Fruit fly (Drosophila melanogaster): ENCODE measurements around the gene Ptpa.

Ptpa gene

dm6 chr2L:3372483-3372929 is 4.3 kb upstream of the Ptpa start (continued):
- TF ChIP-seq maf-S (GFP tag; optimal IDR thresholded peaks at IDR 0.05) (no peak), tgo (GFP tag; IDR thresholded peaks at IDR 0.05) (no peak), CG1233 (GFP tag; optimal IDR thresholded peaks at IDR 0.05) (no peak), CG13894 (tag; optimal IDR thresholded peaks at IDR 0.05) (no peak), Antp (GFP tag; optimal IDR thresholded peaks at IDR 0.05) (peak; percentile 7), CG16815 (GFP tag; optimal IDR thresholded peaks at IDR 0.05) (no peak), CG2678 (tag; optimal IDR thresholded peaks at IDR 0.05) (peak; percentile 16), dysf (GFP tag; IDR thresholded peaks at IDR 0.05) (no peak), Max (GFP tag; optimal IDR thresholded peaks at IDR 0.05) (no peak), CG6175 (GFP tag; IDR thresholded peaks at IDR 0.05) (no peak), CG12769 (tag; optimal IDR thresholded peaks at IDR 0.05) (no peak), CG7928 (GFP tag; optimal IDR thresholded peaks at IDR 0.05) (no peak), slou (GFP tag; optimal IDR thresholded peaks at IDR 0.05) (no peak), lilli (GFP tag; optimal IDR thresholded peaks at IDR 0.05) (no peak), MTF-1 (GFP tag; optimal IDR thresholded peaks at IDR 0.05; ENCODE audit: borderline replicate concordance) (no peak), CG10274 (GFP tag; optimal IDR thresholded peaks at IDR 0.05) (no peak), Dip3 (GFP tag; optimal IDR thresholded peaks at IDR 0.05) (no peak), salm (tag; optimal IDR thresholded peaks at IDR 0.05) (no peak), CG8359 (GFP tag; optimal IDR thresholded peaks at IDR 0.05; ENCODE audit: borderline replicate concordance) (no peak), CG18262 (tag; optimal IDR thresholded peaks at IDR 0.05) (no peak), Aef1 (GFP tag; IDR thresholded peaks at IDR 0.05) (no peak), Dfd (GFP tag; optimal IDR thresholded peaks at IDR 0.05) (no peak), Nf-YA (GFP tag; IDR thresholded peaks at IDR 0.05) (no peak), Sox100B (GFP tag; optimal IDR thresholded peaks at IDR 0.05) (no peak), disco-r (GFP tag; optimal IDR thresholded peaks at IDR 0.05) (no peak), HHEX (GFP tag; optimal IDR thresholded peaks at IDR 0.05) (no peak), wdn (GFP tag; IDR thresholded peaks at IDR 0.05) (0 out of 2 replicates have a peak, but pooled peaks have one; percentile 22), mld (GFP tag; IDR thresholded peaks at IDR 0.05; ENCODE audit: partially characterized antibody) (no peak), CkIIα-i1 (GFP tag; IDR thresholded peaks at IDR 0.05) (0 out of 2 replicates have a peak, but pooled peaks have one; percentile 35), Lhr (GFP tag; optimal IDR thresholded peaks at IDR 0.05) (no peak), MBD-R2 (GFP tag; IDR thresholded peaks at IDR 0.05) (no peak), Nf-YC (tag; optimal IDR thresholded peaks at IDR 0.05) (no peak), Ravus (GFP tag; IDR thresholded peaks at IDR 0.05) (no peak), pfk (GFP tag; optimal IDR thresholded peaks at IDR 0.05) (no peak), Adf1 (GFP tag; IDR thresholded peaks at IDR 0.05) (no peak), CG33213 (GFP tag; optimal IDR thresholded peaks at IDR 0.05) (peak; percentile 19), Hr78 (GFP tag; optimal IDR thresholded peaks at IDR 0.05) (no peak), unpg (GFP tag; optimal IDR thresholded peaks at IDR 0.05) (peak; percentile 12), Vsx1 (GFP tag; optimal IDR thresholded peaks at IDR 0.05) (no peak), CG13296 (GFP tag; optimal IDR thresholded peaks at IDR 0.05) (peak; percentile 3), CG3838 (GFP tag; optimal IDR thresholded peaks at IDR 0.05) (no peak), CG15479 (GFP tag; optimal IDR thresholded peaks at IDR 0.05) (no peak), Neu2 (GFP tag; optimal IDR thresholded peaks at IDR 0.05; ENCODE audit: borderline replicate concordance) (no peak), CG12219 (GFP tag; optimal IDR thresholded peaks at IDR 0.05) (no peak), Meics (GFP tag; optimal IDR thresholded peaks at IDR 0.05) (peak; percentile 4), schlank (tag; optimal IDR thresholded peaks at IDR 0.05) (no peak), Oaz (GFP tag; IDR thresholded peaks at IDR 0.05) (no peak), CTCF (GFP tag; optimal IDR thresholded peaks at IDR 0.05) (peak; percentile 29), CG13624 (GFP tag; optimal IDR thresholded peaks at IDR 0.05) (no peak), run (tag; optimal IDR thresholded peaks at IDR 0.05) (no peak), cato (GFP tag; optimal IDR thresholded peaks at IDR 0.05; ENCODE audit: borderline replicate concordance) (no peak), HLH54F (GFP tag; optimal IDR thresholded peaks at IDR 0.05) (no peak)
